Fruit fly (Drosophila melanogaster) whole organism, embryonic: ENCODE data around the gene asf1.
A peak's percentile ranks its signal among the peaks of the same experiment; 100 is the strongest.

Experiments
- Abd-B ChIP-seq: fragments of 200-800 bp; sonication (Bioruptor generic); optimal IDR thresholded peaks from 2 replicates; lab custom pipeline; 2018; ENCODE audit warnings: missing biosample characterization, mild to moderate bottlenecking, missing genetic modification characterization, moderate library complexity
- CG1024 ChIP-seq: fragments of 200-800 bp; sonication (Bioruptor generic); IDR thresholded peaks from 2 replicates; pipeline ENCODE4 v1.3.6; 2022; ENCODE audit warnings: missing biosample characterization, missing genetic modification characterization
- CG10321 ChIP-seq: fragments of 200-800 bp; sonication (Bioruptor generic); IDR thresholded peaks from 2 replicates; pipeline ENCODE4 v1.3.6; 2022; ENCODE audit warnings: missing biosample characterization, missing genetic modification characterization
- CG10654 ChIP-seq: fragments of 200-800 bp; sonication (Bioruptor generic); optimal IDR thresholded peaks from 2 replicates; lab custom pipeline; 2016; ENCODE audit warnings: missing biosample characterization, missing genetic modification characterization
- CG11456 ChIP-seq: fragments of 200-800 bp; sonication (Bioruptor generic); IDR thresholded peaks from 3 replicates; pipeline ENCODE4 v1.3.6; 2022; ENCODE audit warnings: missing biosample characterization, missing genetic modification characterization
- CG12155 ChIP-seq: fragments of 200-800 bp; sonication (Bioruptor generic); optimal IDR thresholded peaks from 3 replicates; lab custom pipeline; 2016; ENCODE audit warnings: missing biosample characterization, missing genetic modification characterization
- CG1233 ChIP-seq: fragments of 200-800 bp; sonication (Bioruptor generic); optimal IDR thresholded peaks from 4 replicates; lab custom pipeline; 2018; ENCODE audit warnings: missing biosample characterization, mild to moderate bottlenecking, missing genetic modification characterization
- CG17328 ChIP-seq: fragments of 200-800 bp; sonication (Bioruptor generic); IDR thresholded peaks from 2 replicates; pipeline ENCODE4 v1.3.6; 2022; ENCODE audit warnings: missing biosample characterization, missing genetic modification characterization
- CG17568 ChIP-seq: fragments of 200-800 bp; sonication (Bioruptor generic); optimal IDR thresholded peaks from 2 replicates; lab custom pipeline; 2018; ENCODE audit warnings: missing biosample characterization, mild to moderate bottlenecking, missing genetic modification characterization, moderate library complexity
- CG17612 ChIP-seq: fragments of 200-800 bp; sonication (Bioruptor generic); IDR thresholded peaks from 2 replicates; pipeline ENCODE4 v1.3.6; 2022; ENCODE audit warnings: missing biosample characterization, missing genetic modification characterization
- CG17802 ChIP-seq: fragments of 200-800 bp; sonication (Bioruptor generic); optimal IDR thresholded peaks from 2 replicates; lab custom pipeline; 2018; ENCODE audit warnings: missing biosample characterization, mild to moderate bottlenecking, missing genetic modification characterization, moderate library complexity
- CG18011 ChIP-seq: fragments of 200-800 bp; sonication (Bioruptor generic); optimal IDR thresholded peaks from 2 replicates; lab custom pipeline; 2017; ENCODE audit warnings: missing biosample characterization, missing genetic modification characterization, mild to moderate bottlenecking, moderate library complexity, missing genotype
- CG1832 ChIP-seq: fragments of 200-800 bp; sonication (Bioruptor generic); optimal IDR thresholded peaks from 2 replicates; lab custom pipeline; 2017; ENCODE audit warnings: missing biosample characterization, mild to moderate bottlenecking, missing genetic modification characterization, inconsistent platforms
- CG2120 ChIP-seq: fragments of 200-800 bp; sonication (Bioruptor generic); optimal IDR thresholded peaks from 3 replicates; lab custom pipeline; 2016; ENCODE audit warnings: missing biosample characterization, missing genetic modification characterization
- CG2678 ChIP-seq: fragments of 200-800 bp; sonication (Bioruptor generic); optimal IDR thresholded peaks from 3 replicates; lab custom pipeline; 2019; ENCODE audit warnings: missing biosample characterization, mild to moderate bottlenecking, missing genetic modification characterization, moderate library complexity
- CG31441 ChIP-seq: fragments of 200-800 bp; sonication (Bioruptor generic); IDR thresholded peaks from 2 replicates; pipeline ENCODE4 v1.3.6; 2022; ENCODE audit warnings: missing biosample characterization, missing genetic modification characterization
- CG33213 ChIP-seq: fragments of 200-800 bp; sonication (Bioruptor generic); optimal IDR thresholded peaks from 3 replicates; lab custom pipeline; 2016; ENCODE audit warnings: missing biosample characterization, missing genetic modification characterization
- CG3407 ChIP-seq: fragments of 200-800 bp; sonication (Bioruptor generic); optimal IDR thresholded peaks from 2 replicates; lab custom pipeline; 2018; ENCODE audit warnings: missing biosample characterization, mild to moderate bottlenecking, missing genetic modification characterization
- CG3838 ChIP-seq: fragments of 200-800 bp; sonication (Bioruptor generic); optimal IDR thresholded peaks from 3 replicates; lab custom pipeline; 2016; ENCODE audit warnings: missing biosample characterization, missing genetic modification characterization
- CG4730 ChIP-seq: fragments of 200-800 bp; sonication (Bioruptor generic); IDR thresholded peaks from 2 replicates; pipeline ENCODE4 v1.3.6; 2022; ENCODE audit warnings: missing biosample characterization, missing genetic modification characterization
- CG6791 ChIP-seq: fragments of 200-800 bp; sonication (Bioruptor generic); IDR thresholded peaks from 3 replicates; pipeline ENCODE4 v1.3.6; 2022; ENCODE audit warnings: missing biosample characterization, missing genetic modification characterization; ENCODE audit not compliant: partially characterized antibody
- CG9727 ChIP-seq: fragments of 200-800 bp; sonication (Bioruptor generic); optimal IDR thresholded peaks from 3 replicates; lab custom pipeline; 2017; ENCODE audit warnings: missing biosample characterization, mild to moderate bottlenecking, missing genetic modification characterization
- Dll ChIP-seq: fragments of 200-800 bp; sonication (Bioruptor generic); IDR thresholded peaks from 4 replicates; pipeline ENCODE4 v1.3.6; 2022; ENCODE audit warnings: missing biosample characterization, missing genetic modification characterization; ENCODE audit not compliant: partially characterized antibody
- Dref ChIP-seq: fragments of 200-800 bp; sonication (Bioruptor generic); IDR thresholded peaks from 2 replicates; pipeline ENCODE4 v1.3.6; 2022; ENCODE audit warnings: missing biosample characterization, missing genetic modification characterization
- Ets65A ChIP-seq: fragments of 200-800 bp; sonication (Bioruptor generic); peaks from one replicate; lab custom pipeline; 2016; ENCODE audit warnings: missing biosample characterization, missing genetic modification characterization
- H15 ChIP-seq: fragments of 200-800 bp; sonication (Bioruptor generic); IDR thresholded peaks from 3 replicates; pipeline ENCODE4 v1.3.6; 2022; ENCODE audit warnings: missing biosample characterization, missing genetic modification characterization
- HHEX ChIP-seq: fragments of 200-800 bp; sonication (Bioruptor generic); optimal IDR thresholded peaks from 3 replicates; lab custom pipeline; 2017; ENCODE audit warnings: missing biosample characterization, mild to moderate bottlenecking, missing genetic modification characterization, missing genetic modification reagents
- Lim3 ChIP-seq: fragments of 200-800 bp; sonication (Bioruptor generic); IDR thresholded peaks from 2 replicates; pipeline ENCODE4 v1.3.6; 2022; ENCODE audit warnings: missing biosample characterization, missing genetic modification characterization
- Med ChIP-seq: fragments of 200-800 bp; sonication (Bioruptor generic); peaks from one replicate; lab custom pipeline; 2016; ENCODE audit warnings: missing biosample characterization, missing genetic modification characterization, mild to moderate bottlenecking, inconsistent platforms, moderate library complexity
- ac ChIP-seq: fragments of 200-800 bp; sonication (Bioruptor generic); optimal IDR thresholded peaks from 3 replicates; lab custom pipeline; 2017; ENCODE audit warnings: missing biosample characterization, mild to moderate bottlenecking, missing genetic modification characterization
- al ChIP-seq: fragments of 200-800 bp; sonication (Bioruptor generic); IDR thresholded peaks from 2 replicates; pipeline ENCODE4 v1.3.6; 2022; ENCODE audit warnings: missing biosample characterization, missing genetic modification characterization
- az2 ChIP-seq: fragments of 200-800 bp; sonication (Bioruptor generic); optimal IDR thresholded peaks from 3 replicates; lab custom pipeline; 2016; ENCODE audit warnings: missing biosample characterization, missing genetic modification characterization
- bab2 ChIP-seq: fragments of 200-800 bp; sonication (Bioruptor generic); optimal IDR thresholded peaks from 2 replicates; lab custom pipeline; 2016; ENCODE audit warnings: missing biosample characterization, missing genetic modification characterization
- bowl ChIP-seq: fragments of 200-800 bp; sonication (Bioruptor generic); IDR thresholded peaks from 2 replicates; pipeline ENCODE4 v1.3.6; 2022; ENCODE audit warnings: missing biosample characterization, missing genetic modification characterization
- crol ChIP-seq: fragments of 200-800 bp; sonication (Bioruptor generic); IDR thresholded peaks from 2 replicates; pipeline ENCODE4 v1.3.6; 2022; ENCODE audit warnings: missing biosample characterization, missing genetic modification characterization
- dmrt11E ChIP-seq: fragments of 200-800 bp; sonication (Bioruptor generic); optimal IDR thresholded peaks from 3 replicates; lab custom pipeline; 2018; ENCODE audit warnings: missing biosample characterization, mild to moderate bottlenecking, missing genetic modification characterization, moderate library complexity
- ewg ChIP-seq: fragments of 200-800 bp; sonication (Bioruptor generic); optimal IDR thresholded peaks from 3 replicates; lab custom pipeline; 2017; ENCODE audit warnings: mild to moderate bottlenecking, missing biosample characterization, missing genetic modification reagents, missing genetic modification characterization
- eyg ChIP-seq: fragments of 200-800 bp; sonication (Bioruptor generic); optimal IDR thresholded peaks from 3 replicates; lab custom pipeline; 2016; ENCODE audit warnings: missing biosample characterization, missing genetic modification characterization
- gfzf ChIP-seq: fragments of 200-800 bp; sonication (Bioruptor generic); optimal IDR thresholded peaks from 2 replicates; lab custom pipeline; 2016; ENCODE audit warnings: missing biosample characterization, mild to moderate bottlenecking, missing genetic modification characterization, moderate library complexity
- klu ChIP-seq: fragments of 200-800 bp; sonication (Bioruptor generic); IDR thresholded peaks from 2 replicates; pipeline ENCODE4 v1.3.6; 2022; ENCODE audit warnings: missing biosample characterization, missing genetic modification characterization
- lmd ChIP-seq: fragments of 200-800 bp; sonication (Bioruptor generic); IDR thresholded peaks from 2 replicates; pipeline ENCODE4 v1.3.6; 2022; ENCODE audit warnings: missing biosample characterization, missing genetic modification characterization
- nerfin-1 ChIP-seq: fragments of 200-800 bp; sonication (Bioruptor generic); optimal IDR thresholded peaks from 3 replicates; lab custom pipeline; 2019; ENCODE audit warnings: missing biosample characterization, mild to moderate bottlenecking, missing genetic modification characterization, moderate library complexity
- oc ChIP-seq: fragments of 200-800 bp; sonication (Bioruptor generic); optimal IDR thresholded peaks from 2 replicates; lab custom pipeline; 2018; ENCODE audit warnings: missing biosample characterization, mild to moderate bottlenecking, missing genetic modification characterization, moderate library complexity
- onecut ChIP-seq: fragments of 200-800 bp; sonication (Bioruptor generic); IDR thresholded peaks from 2 replicates; pipeline ENCODE4 v1.3.6; 2022; ENCODE audit warnings: missing biosample characterization, missing genetic modification characterization
- pros ChIP-seq: fragments of 200-800 bp; sonication (Bioruptor generic); optimal IDR thresholded peaks from 3 replicates; lab custom pipeline; 2019; ENCODE audit warnings: missing biosample characterization, mild to moderate bottlenecking, missing genetic modification characterization, moderate library complexity
- ranshi ChIP-seq: fragments of 200-800 bp; sonication (Bioruptor generic); IDR thresholded peaks from 2 replicates; pipeline ENCODE4 v1.3.6; 2022; ENCODE audit warnings: missing biosample characterization, missing genetic modification characterization
- shn ChIP-seq: fragments of 200-800 bp; sonication (Bioruptor generic); optimal IDR thresholded peaks from 3 replicates; lab custom pipeline; 2016; ENCODE audit warnings: missing biosample characterization, missing genetic modification characterization
- sob ChIP-seq: fragments of 200-800 bp; sonication (Bioruptor generic); IDR thresholded peaks from 2 replicates; pipeline ENCODE4 v1.3.6; 2022; ENCODE audit warnings: missing biosample characterization, missing genetic modification characterization
- tio ChIP-seq: fragments of 200-800 bp; sonication (Bioruptor generic); optimal IDR thresholded peaks from 2 replicates; lab custom pipeline; 2017; ENCODE audit warnings: missing biosample characterization, missing genetic modification characterization, inconsistent platforms
- usp ChIP-seq: fragments of >200 bp; optimal IDR thresholded peaks from 2 replicates; lab custom pipeline; 2017; ENCODE audit warnings: missing biosample characterization, missing genetic modification characterization
- wdn ChIP-seq: fragments of 200-800 bp; sonication (Bioruptor generic); IDR thresholded peaks from 2 replicates; pipeline ENCODE4 v1.3.6; 2022; ENCODE audit warnings: missing biosample characterization, missing genetic modification characterization

Gene asf1

dm6 chr3L:19590422-19590821, 28.3 kb upstream of the asf1 start, which contains the start of gene CG14100 (continued):
- peak; percentile 98 for TF ChIP-seq pros (GFP tag; lab: Kevin White, UChicago)
- peak; percentile 100 for TF ChIP-seq CG9727
- TF ChIP-seq bowl (GFP tag; lab: Robert Waterston, UW) = peak; percentile 100
- TF ChIP-seq al (GFP tag; lab: Robert Waterston, UW) = peak; percentile 100
- TF ChIP-seq CG2120 = peak; percentile 100
- TF ChIP-seq nerfin-1 = peak; percentile 100
- TF ChIP-seq CG6791 (GFP tag; lab: Robert Waterston, UW) = peak; percentile 38; the same call in 1 of the 3 replicates
- peak; percentile 100 for TF ChIP-seq CG1233 (GFP tag; lab: Kevin White, UChicago)
- TF ChIP-seq bab2 (GFP tag; lab: Kevin White, UChicago) = peak; percentile 100
- peak; percentile 94 for TF ChIP-seq CG10321 (GFP tag; lab: Robert Waterston, UW)
- peak; percentile 100 for TF ChIP-seq dmrt11E
- peak; percentile 100 for TF ChIP-seq CG12155 (GFP tag; lab: Kevin White, UChicago)
- TF ChIP-seq CG17802 = peak; percentile 97
- TF ChIP-seq Dll (GFP tag; lab: Robert Waterston, UW) = 0 out of 4 replicates have a peak, but pooled peaks have one; percentile 52
- peak; percentile 100 for TF ChIP-seq CG33213 (GFP tag; lab: Kevin White, UChicago)
- peak; percentile 100 for TF ChIP-seq wdn (GFP tag; lab: Robert Waterston, UW)
- TF ChIP-seq ranshi (GFP tag; lab: Robert Waterston, UW) = peak; percentile 100
- TF ChIP-seq usp = no peak
- TF ChIP-seq crol = peak; percentile 96
- peak; percentile 100 for TF ChIP-seq Ets65A (GFP tag; lab: Kevin White, UChicago)
- peak; percentile 95 for TF ChIP-seq CG18011
- TF ChIP-seq CG31441 (GFP tag; lab: Robert Waterston, UW) = peak; percentile 100
- peak; percentile 58 for TF ChIP-seq gfzf (GFP tag; lab: Kevin White, UChicago)
- TF ChIP-seq Med (GFP tag; lab: Kevin White, UChicago) = peak; percentile 100
- peak; percentile 100 for TF ChIP-seq az2 (GFP tag; lab: Kevin White, UChicago)
- TF ChIP-seq CG10654 (GFP tag; lab: Kevin White, UChicago) = peak; percentile 100
- peak; percentile 100 for TF ChIP-seq ewg
- TF ChIP-seq HHEX (GFP tag; lab: Kevin White, UChicago) = peak; percentile 100
- peak; percentile 100 for TF ChIP-seq sob (GFP tag; lab: Robert Waterston, UW)
- peak; percentile 69 for TF ChIP-seq Dref (GFP tag; lab: Robert Waterston, UW)
- TF ChIP-seq CG11456 (GFP tag; lab: Robert Waterston, UW) = peak; percentile 100
- TF ChIP-seq klu = peak; percentile 100
- peak; percentile 100 for TF ChIP-seq shn
- TF ChIP-seq ac (GFP tag; lab: Kevin White, UChicago) = peak; percentile 100
- peak; percentile 100 for TF ChIP-seq CG4730 (GFP tag; lab: Robert Waterston, UW)
- peak; percentile 100 for TF ChIP-seq CG1024
- TF ChIP-seq CG2678 (tag; lab: Kevin White, UChicago) = peak; percentile 100
- peak; percentile 100 for TF ChIP-seq CG3838 (GFP tag; lab: Kevin White, UChicago)
- TF ChIP-seq onecut = peak; percentile 100
- TF ChIP-seq Abd-B (GFP tag; lab: Kevin White, UChicago) = peak; percentile 100
- TF ChIP-seq eyg (GFP tag; lab: Kevin White, UChicago) = peak; percentile 100
- peak; percentile 100 for TF ChIP-seq CG17568 (GFP tag; lab: Kevin White, UChicago)
- TF ChIP-seq Lim3 (GFP tag; lab: Robert Waterston, UW) = peak; percentile 100
- TF ChIP-seq tio (GFP tag; lab: Kevin White, UChicago) = peak; percentile 100
- peak; percentile 100 for TF ChIP-seq H15 (GFP tag; lab: Robert Waterston, UW)
- TF ChIP-seq lmd (GFP tag; lab: Robert Waterston, UW) = peak; percentile 100
- TF ChIP-seq CG17328 (GFP tag; lab: Robert Waterston, UW) = peak; percentile 100
- TF ChIP-seq CG17612 (GFP tag; lab: Robert Waterston, UW) = peak; percentile 100
- TF ChIP-seq oc (tag; lab: Kevin White, UChicago) = peak; percentile 100
- TF ChIP-seq CG1832 (GFP tag; lab: Kevin White, UChicago) = peak; percentile 13
- TF ChIP-seq CG3407 (GFP tag; lab: Kevin White, UChicago) = peak; percentile 99
